Fruit fly (Drosophila melanogaster) whole organism: Measurements from ENCODE around the gene CG4074.

Experiments
- CG8478 ChIP-seq: fragments of >200 bp; optimal IDR thresholded peaks from 2 replicates; lab custom pipeline; 2018; ENCODE audit warnings: inconsistent platforms
- Dll ChIP-seq: fragments of >200 bp; optimal IDR thresholded peaks from 2 replicates; lab custom pipeline; 2017
- EcR ChIP-seq, 2 experiments: fragments of >200 bp; optimal IDR thresholded peaks; 2 replicates each; lab custom pipeline; 2017; ENCODE audit warnings: missing biosample characterization in 2 of 2, missing genetic modification characterization in 2 of 2, missing genetic modification reagents in 2 of 2
- pan ChIP-seq: fragments of >200 bp; optimal IDR thresholded peaks from 2 replicates; lab custom pipeline; 2017
- psq ChIP-seq: fragments of >200 bp; optimal IDR thresholded peaks from 2 replicates; lab custom pipeline; 2017
- usp ChIP-seq: fragments of >200 bp; optimal IDR thresholded peaks from 2 replicates; lab custom pipeline; 2017; ENCODE audit warnings: missing biosample characterization, missing genetic modification characterization, mixed read lengths

Gene CG4074

DNA sequence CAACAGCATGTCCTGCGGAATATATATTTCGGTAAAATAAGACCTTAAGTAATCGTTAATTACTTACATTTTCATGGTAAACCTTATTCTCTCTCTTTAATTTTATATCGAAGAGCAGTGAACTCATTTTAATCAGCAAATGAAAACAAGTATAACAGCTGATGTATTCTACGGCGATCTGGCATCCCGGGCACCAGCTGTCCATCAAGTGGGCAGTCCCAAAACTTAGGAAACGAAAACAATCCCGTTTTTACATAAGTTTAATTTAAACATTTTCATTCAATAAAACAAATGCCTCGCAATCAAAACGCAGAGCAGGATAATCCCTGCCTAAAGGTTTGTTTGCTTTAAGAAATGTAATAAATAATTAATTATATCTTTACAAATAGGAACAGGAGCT, at the start of gene CG4074, which contains the start of gene CG4186:
CG4074 (minus strand) TSS at position 151 of the 400 bp plus-strand sequence.
CG4186 (plus strand) TSS at position 237 of the 400 bp plus-strand sequence.
- TF ChIP-seq Dll (lab: Kevin White, UChicago) (no peak), EcR (GFP tag; optimal IDR thresholded peaks at IDR 0.05; lab: Kevin White, UChicago) (no peak), CG8478 (no peak), usp (GFP tag; lab: Kevin White, UChicago) (no peak), psq (lab: Kevin White, UChicago) (no peak), pan (lab: Kevin White, UChicago) (no peak)

DNA sequence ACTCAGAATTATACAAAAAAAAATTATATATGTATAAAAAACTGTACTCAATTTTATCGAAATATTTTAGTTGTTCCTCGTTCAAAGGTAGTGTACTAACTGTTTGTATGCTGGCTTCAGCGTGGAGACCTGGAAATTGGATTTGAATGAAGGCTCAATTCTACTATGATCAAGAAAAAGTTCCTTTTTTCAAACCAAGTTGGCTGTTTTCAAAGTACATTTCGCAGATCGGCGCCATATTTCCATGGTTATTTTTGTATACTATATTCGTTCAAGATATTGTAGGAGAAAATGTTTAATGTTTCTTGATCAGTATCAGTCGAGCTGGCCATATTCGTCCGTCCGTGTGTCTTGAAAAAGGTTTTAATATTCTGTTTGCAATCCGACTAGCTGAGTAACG, 48.6 kb upstream of the CG4074 start, which contains the start of gene Mst77F:
Mst77F (minus strand) TSS at position 101 of the 400 bp plus-strand sequence.
- TF ChIP-seq usp (GFP tag; lab: Kevin White, UChicago), result no peak
- TF ChIP-seq Dll (lab: Kevin White, UChicago), result no peak
- no peak for TF ChIP-seq psq (lab: Kevin White, UChicago)
- no peak for TF ChIP-seq EcR (GFP tag; optimal IDR thresholded peaks at IDR 0.05; lab: Kevin White, UChicago)

DNA sequence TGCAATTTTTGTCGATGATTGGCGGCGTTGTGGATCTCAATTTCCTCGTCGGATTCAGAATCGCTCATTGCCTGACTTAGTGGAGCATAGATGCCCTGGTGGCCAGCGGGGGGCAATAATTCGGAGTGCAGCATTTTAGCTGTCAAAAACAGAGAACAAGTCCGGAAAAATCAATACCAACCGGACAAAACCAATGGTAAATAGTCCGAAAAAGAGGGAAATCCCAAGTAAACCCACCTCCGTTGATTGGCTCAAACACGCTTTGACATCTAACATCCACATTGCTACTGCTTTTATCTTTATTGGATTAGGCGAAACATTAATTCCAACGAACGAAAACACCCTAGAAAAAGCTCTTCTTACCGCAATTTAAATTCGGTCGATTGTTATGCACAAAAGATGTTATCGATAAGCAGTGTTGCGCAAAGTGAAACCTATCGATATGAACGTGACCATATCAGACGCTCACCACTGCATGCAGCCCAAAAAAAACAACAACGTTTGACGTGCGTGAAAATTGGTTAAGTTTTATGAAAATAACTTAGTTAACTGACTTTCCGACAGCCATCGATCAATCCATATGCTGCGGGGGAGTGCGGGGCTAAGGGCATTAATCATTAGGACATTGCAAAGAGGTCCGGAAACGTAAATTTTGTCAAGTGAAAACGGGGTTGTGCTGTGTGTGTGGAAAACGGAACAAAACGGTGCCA, 46.5 kb upstream of the CG4074 start, which contains the start of the genes CG3618 and Pka-R1:
CG3618 (minus strand) TSS at position 410 of the 710 bp plus-strand sequence.
Pka-R1 (plus strand) TSS at position 453 of the 710 bp plus-strand sequence.
- TF ChIP-seq psq (lab: Kevin White, UChicago), result no peak
- no peak for TF ChIP-seq pan (lab: Kevin White, UChicago)
- TF ChIP-seq Dll (lab: Kevin White, UChicago), result no peak
- no peak for TF ChIP-seq usp (GFP tag; lab: Kevin White, UChicago)
- no peak for TF ChIP-seq CG8478
- no peak for TF ChIP-seq EcR (GFP tag; optimal IDR thresholded peaks at IDR 0.05; lab: Kevin White, UChicago)

DNA sequence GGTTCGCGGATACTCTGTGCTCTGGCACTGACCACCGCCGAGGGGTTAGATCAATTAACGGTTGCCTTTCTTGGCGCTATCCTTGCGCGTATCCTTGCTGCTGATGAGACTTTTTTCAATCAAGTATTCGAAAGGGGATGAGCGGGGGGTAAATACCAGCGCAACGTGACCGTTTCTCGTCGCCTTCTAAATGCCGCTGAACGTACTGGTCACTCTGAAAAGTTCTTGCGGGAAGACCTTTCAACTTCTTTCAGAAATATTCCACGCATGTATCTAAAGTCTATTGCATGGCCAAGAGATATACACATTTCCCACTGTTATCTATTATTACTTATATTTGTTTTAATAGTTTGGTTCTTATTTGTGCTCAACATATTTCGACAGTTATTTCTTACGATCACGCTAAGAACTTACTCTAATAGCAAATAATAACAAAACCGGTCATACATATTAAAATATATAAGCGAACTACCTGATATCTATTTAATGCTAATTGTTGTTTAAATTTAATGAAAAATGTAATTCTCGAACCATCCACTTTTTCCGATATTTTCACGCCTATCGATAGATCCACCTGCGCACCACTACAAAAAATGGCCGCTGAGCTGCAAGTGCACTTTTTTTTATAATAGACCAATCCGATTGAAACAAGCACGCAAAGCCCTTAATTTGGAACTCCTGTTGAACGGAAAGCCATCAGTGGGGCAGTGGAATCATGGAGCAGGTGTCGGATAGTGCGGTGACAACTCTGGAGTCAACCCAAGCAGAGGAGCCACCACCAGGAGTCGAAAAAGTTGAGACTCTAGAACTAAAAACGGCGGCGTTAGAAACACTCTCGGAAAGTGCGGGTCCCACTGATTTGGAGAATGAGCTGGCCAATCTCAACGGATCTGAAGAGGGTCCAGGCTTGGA, 40.0 kb upstream of the CG4074 start, which contains the start of the genes CG3634 and HIPP1:
CG3634 (minus strand) TSS at position 185 of the 912 bp plus-strand sequence.
HIPP1 (plus strand) TSS at position 582 of the 912 bp plus-strand sequence.
- TF ChIP-seq psq (lab: Kevin White, UChicago) (no peak), pan (lab: Kevin White, UChicago) (no peak), usp (GFP tag; lab: Kevin White, UChicago) (no peak), CG8478 (no peak), EcR (GFP tag; optimal IDR thresholded peaks at IDR 0.05; lab: Kevin White, UChicago) (no peak), Dll (lab: Kevin White, UChicago) (no peak)

DNA sequence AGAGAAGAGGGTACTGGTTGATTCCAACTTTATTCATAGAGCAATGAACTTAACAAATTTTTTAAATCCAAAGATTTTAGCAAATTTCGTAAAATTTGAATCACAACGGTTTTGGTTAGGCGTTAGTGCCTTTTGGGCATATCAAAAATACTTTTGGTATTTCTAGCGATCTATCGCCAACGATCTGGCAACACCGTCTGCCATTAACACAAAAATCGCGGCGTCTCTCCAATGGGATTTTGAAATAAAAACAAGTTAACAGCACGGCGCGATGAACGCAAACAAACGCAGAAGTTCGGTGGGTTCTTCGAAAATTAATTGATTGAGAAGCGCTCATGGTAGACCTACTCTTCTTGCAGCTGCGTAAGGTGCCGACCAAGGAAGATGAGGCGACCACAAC, 30.9 kb upstream of the CG4074 start, which contains the start of gene Spc105R:
Spc105R (plus strand) TSS at position 203 of the 400 bp plus-strand sequence.
- no peak for TF ChIP-seq usp (GFP tag; lab: Kevin White, UChicago)
- TF ChIP-seq Dll (lab: Kevin White, UChicago), result no peak
- no peak for TF ChIP-seq CG8478
- no peak for TF ChIP-seq pan (lab: Kevin White, UChicago)
- no peak for TF ChIP-seq EcR (GFP tag; optimal IDR thresholded peaks at IDR 0.05; lab: Kevin White, UChicago)
- TF ChIP-seq psq (lab: Kevin White, UChicago), result no peak

DNA sequence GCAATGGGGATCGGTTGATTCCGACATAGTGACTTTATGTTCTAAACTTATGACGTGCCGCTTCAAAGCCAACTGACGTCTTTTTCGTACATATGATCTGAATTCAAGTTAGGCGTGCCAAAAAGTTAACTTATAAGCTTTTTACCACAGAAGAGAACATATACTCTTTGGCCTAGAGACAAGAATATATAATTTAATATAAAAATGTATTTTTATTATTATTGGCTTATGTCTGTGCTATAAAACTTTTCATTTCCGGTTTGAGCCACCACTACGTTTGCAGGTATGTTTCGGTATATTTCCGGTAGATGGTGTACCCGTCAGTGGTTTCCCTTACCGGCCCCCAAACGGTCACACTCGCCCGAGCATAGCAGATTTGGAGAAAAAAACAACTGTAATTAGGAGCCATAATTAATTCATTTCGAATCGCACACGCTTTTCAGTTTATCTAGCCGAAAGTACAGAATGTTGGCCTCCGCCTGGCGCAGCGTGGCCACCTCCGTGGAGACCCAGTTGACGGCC, 29.1 kb upstream of the CG4074 start, which contains the start of the genes CG3698 and tzn:
CG3698 (minus strand) TSS at position 51 of the 522 bp plus-strand sequence.
tzn (plus strand) TSS at position 321 of the 522 bp plus-strand sequence.
- TF ChIP-seq pan (lab: Kevin White, UChicago) (no peak), CG8478 (no peak), Dll (lab: Kevin White, UChicago) (no peak)

DNA sequence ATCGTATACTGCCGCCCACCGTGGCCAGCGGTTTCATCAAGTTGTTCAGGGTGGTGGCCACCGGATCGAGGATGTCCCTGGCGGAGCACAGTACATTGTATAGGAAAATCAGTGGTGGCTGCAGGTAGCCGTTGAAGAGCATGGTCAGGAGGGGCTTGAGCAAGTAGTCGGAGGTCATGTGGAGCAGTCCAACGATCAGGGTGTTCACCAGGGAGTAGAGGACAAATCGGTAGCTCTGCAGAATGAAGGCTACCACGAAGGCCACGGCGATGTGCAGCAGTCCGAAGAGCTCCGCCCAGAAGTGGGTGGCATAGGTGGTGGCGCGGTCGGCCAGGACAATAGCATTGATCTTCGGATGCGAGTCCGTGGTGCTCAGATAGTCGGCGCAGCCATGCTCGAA, 28.1 kb upstream of the CG4074 start:
- no peak for TF ChIP-seq EcR (GFP tag; optimal IDR thresholded peaks at IDR 0.05; lab: Kevin White, UChicago)
- TF ChIP-seq usp (GFP tag; lab: Kevin White, UChicago), result no peak
- no peak for TF ChIP-seq CG8478
- TF ChIP-seq psq (lab: Kevin White, UChicago), result no peak
- no peak for TF ChIP-seq Dll (lab: Kevin White, UChicago)
- TF ChIP-seq pan (lab: Kevin White, UChicago), result no peak

DNA sequence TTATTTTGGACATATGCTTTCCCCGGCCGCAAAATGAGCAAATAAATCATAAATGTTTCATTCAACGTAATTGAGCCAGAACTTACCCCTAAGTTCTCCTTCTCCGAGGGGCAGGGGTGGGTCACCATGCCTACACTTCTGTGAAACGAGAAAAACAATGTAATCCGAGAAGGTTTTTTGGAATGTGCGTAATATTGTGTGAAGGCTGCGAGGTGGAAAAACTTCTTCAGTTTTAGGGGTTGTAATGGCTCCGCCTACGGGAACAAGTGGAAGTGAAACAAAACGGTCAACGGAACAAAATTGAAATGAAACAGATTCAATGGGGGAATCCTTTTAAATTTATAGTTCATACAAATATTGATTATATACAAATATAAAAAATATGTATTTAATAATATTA, 27.5 kb upstream of the CG4074 start:
- TF ChIP-seq pan (lab: Kevin White, UChicago) (no peak), EcR (GFP tag; optimal IDR thresholded peaks at IDR 0.05; lab: Kevin White, UChicago) (no peak), Dll (lab: Kevin White, UChicago) (no peak), psq (lab: Kevin White, UChicago) (no peak), CG8478 (no peak)

DNA sequence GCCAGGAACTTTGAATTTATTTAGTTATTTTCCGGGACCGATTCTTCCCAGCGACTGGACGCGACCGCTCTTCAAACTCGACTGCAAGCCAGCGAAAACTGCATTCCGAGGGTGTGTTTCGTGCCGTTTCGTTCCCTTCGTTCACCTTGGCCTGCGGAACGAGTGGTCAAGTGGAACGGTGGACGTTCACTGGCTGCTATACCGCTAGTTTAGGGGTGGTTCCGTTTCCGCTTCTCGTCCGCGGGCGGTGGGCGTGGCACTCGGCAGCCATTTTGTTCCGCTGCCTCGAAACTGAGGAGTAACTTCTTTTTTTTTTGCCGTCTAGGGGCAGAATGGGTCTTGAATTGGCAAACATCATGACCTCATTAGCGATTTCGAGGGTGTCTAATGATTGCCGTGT, 23.4 kb upstream of the CG4074 start, which contains the start of gene Six4:
Six4 (minus strand) TSS at position 85 of the 400 bp plus-strand sequence.
- TF ChIP-seq EcR (GFP tag; optimal IDR thresholded peaks at IDR 0.05; lab: Kevin White, UChicago) (no peak), Dll (lab: Kevin White, UChicago) (no peak)

DNA sequence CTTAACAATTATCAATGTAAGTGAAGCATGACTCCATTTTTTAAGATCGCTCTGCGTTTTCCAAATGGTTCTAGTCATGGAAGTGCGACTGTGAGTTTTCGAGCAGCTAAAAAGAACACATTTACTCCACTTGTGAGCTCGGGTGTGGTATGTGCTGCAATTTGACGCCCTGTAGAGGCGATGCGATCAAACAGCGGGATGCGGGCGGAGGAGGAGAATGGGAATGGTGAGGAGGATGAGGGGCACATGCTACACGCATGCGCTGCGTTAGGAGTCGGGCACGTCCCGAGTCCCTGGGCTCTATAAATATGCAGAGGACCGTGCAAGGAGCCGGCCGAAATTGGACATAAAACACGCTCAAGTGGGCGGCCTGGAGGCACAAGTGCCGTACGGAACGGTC, 20.0 kb upstream of the CG4074 start:
- TF ChIP-seq Dll (lab: Kevin White, UChicago) (no peak), pan (lab: Kevin White, UChicago) (no peak), CG8478 (no peak), psq (lab: Kevin White, UChicago) (no peak), usp (GFP tag; lab: Kevin White, UChicago) (no peak), EcR (GFP tag; optimal IDR thresholded peaks at IDR 0.05; lab: Kevin White, UChicago) (no peak)
